Worm (Caenorhabditis elegans) whole organism, late embryonic: Measurements from ENCODE around the gene C42D4.13.
A peak's percentile ranks its signal among the peaks of the same experiment; 100 is the strongest.

Experiments
- C08G9.2 ChIP-seq: sonication (generic microtip); optimal IDR thresholded peaks from 2 replicates; lab custom pipeline; 2016; ENCODE audit warnings: mild to moderate bottlenecking, missing genetic modification characterization, moderate library complexity, missing compliant biosample characterization
- F13H6.1 ChIP-seq: sonication (generic microtip); optimal IDR thresholded peaks from 2 replicates; lab custom pipeline; 2016; ENCODE audit warnings: missing genetic modification characterization, missing compliant biosample characterization
- K02D7.2 ChIP-seq: sonication (generic microtip); optimal IDR thresholded peaks from 2 replicates; lab custom pipeline; 2017; ENCODE audit warnings: mild to moderate bottlenecking, missing genetic modification characterization, missing compliant biosample characterization
- K09A11.1 ChIP-seq: sonication (generic microtip); optimal IDR thresholded peaks from 2 replicates; lab custom pipeline; 2017; ENCODE audit warnings: antibody characterized with exemption, mild to moderate bottlenecking, missing genetic modification characterization, missing compliant biosample characterization; ENCODE audit not compliant: insufficient read depth
- Y22D7AL.16 ChIP-seq: sonication (generic microtip); optimal IDR thresholded peaks from 2 replicates; lab custom pipeline; 2016; ENCODE audit warnings: missing genetic modification characterization, missing compliant biosample characterization
- ahr-1 ChIP-seq: sonication (generic microtip); optimal IDR thresholded peaks from 2 replicates; lab custom pipeline; 2016; ENCODE audit warnings: missing genetic modification characterization, missing compliant biosample characterization
- ama-1 ChIP-seq: fragments of 150-350 bp; optimal IDR thresholded peaks from 2 replicates; lab custom pipeline; 2014
- ceh-14 ChIP-seq: sonication (generic microtip); optimal IDR thresholded peaks from 2 replicates; lab custom pipeline; 2016; ENCODE audit warnings: missing genotype, missing genetic modification characterization, missing compliant biosample characterization
- ceh-2 ChIP-seq: sonication (generic microtip); optimal IDR thresholded peaks from 2 replicates; lab custom pipeline; 2016; ENCODE audit warnings: missing genotype, missing genetic modification characterization, missing compliant biosample characterization
- ceh-22 ChIP-seq: sonication (generic microtip); optimal IDR thresholded peaks from 2 replicates; lab custom pipeline; 2017; ENCODE audit warnings: missing biosample characterization, missing genetic modification characterization
- ceh-24 ChIP-seq: sonication (generic microtip); optimal IDR thresholded peaks from 2 replicates; lab custom pipeline; 2016; ENCODE audit warnings: mild to moderate bottlenecking, missing genetic modification characterization, missing compliant biosample characterization
- ceh-30 ChIP-seq: fragments of 150-350 bp; optimal IDR thresholded peaks from 2 replicates; lab custom pipeline; 2014; ENCODE audit warnings: missing biosample characterization, missing genetic modification characterization
- ceh-31 ChIP-seq: sonication (generic microtip); optimal IDR thresholded peaks from 2 replicates; lab custom pipeline; 2016; ENCODE audit warnings: missing genetic modification characterization, missing compliant biosample characterization
- ceh-45 ChIP-seq: fragments of 200-800 bp; sonication (Bioruptor generic); IDR thresholded peaks from 2 replicates; pipeline ENCODE4 v1.3.6; 2022; ENCODE audit warnings: missing genetic modification reagents, missing genetic modification characterization, missing compliant biosample characterization
- ceh-48 ChIP-seq: sonication (generic microtip); optimal IDR thresholded peaks from 2 replicates; lab custom pipeline; 2016; ENCODE audit warnings: missing genetic modification characterization, inconsistent platforms, missing compliant biosample characterization
- che-1 ChIP-seq: sonication (generic microtip); optimal IDR thresholded peaks from 2 replicates; lab custom pipeline; 2016; ENCODE audit warnings: mild to moderate bottlenecking, missing genetic modification characterization, missing compliant biosample characterization
- elt-4 ChIP-seq: sonication (generic microtip); optimal IDR thresholded peaks from 2 replicates; lab custom pipeline; 2016; ENCODE audit warnings: missing genetic modification characterization, missing compliant biosample characterization
- ets-4 ChIP-seq: sonication (generic microtip); optimal IDR thresholded peaks from 2 replicates; lab custom pipeline; 2016; ENCODE audit warnings: missing genetic modification characterization, missing compliant biosample characterization
- eyg-1 ChIP-seq: sonication (generic microtip); optimal IDR thresholded peaks from 2 replicates; lab custom pipeline; 2016; ENCODE audit warnings: missing genotype, missing genetic modification characterization, missing compliant biosample characterization
- fax-1 ChIP-seq: sonication (generic microtip); optimal IDR thresholded peaks from 2 replicates; lab custom pipeline; 2016; ENCODE audit warnings: missing genotype, missing genetic modification characterization, missing compliant biosample characterization
- hlh-15 ChIP-seq: sonication (generic microtip); optimal IDR thresholded peaks from 2 replicates; lab custom pipeline; 2016; ENCODE audit warnings: missing genetic modification characterization, missing compliant biosample characterization
- hlh-30 ChIP-seq: sonication (generic microtip); optimal IDR thresholded peaks from 2 replicates; lab custom pipeline; 2017; ENCODE audit warnings: antibody characterized with exemption, missing genetic modification characterization, missing compliant biosample characterization; ENCODE audit not compliant: insufficient read depth
- hlh-6 ChIP-seq: sonication (generic microtip); optimal IDR thresholded peaks from 2 replicates; lab custom pipeline; 2016; ENCODE audit warnings: missing genotype, missing genetic modification characterization, missing compliant biosample characterization
- hlh-8 ChIP-seq: sonication (generic microtip); optimal IDR thresholded peaks from 2 replicates; lab custom pipeline; 2016; ENCODE audit warnings: missing genotype, missing genetic modification characterization, missing compliant biosample characterization
- madf-2 ChIP-seq: sonication (generic microtip); optimal IDR thresholded peaks from 2 replicates; lab custom pipeline; 2017; ENCODE audit warnings: missing genetic modification characterization, missing compliant biosample characterization
- mec-3 ChIP-seq: sonication (generic microtip); optimal IDR thresholded peaks from 2 replicates; lab custom pipeline; 2016; ENCODE audit warnings: borderline replicate concordance, missing genetic modification characterization, missing compliant biosample characterization
- nfya-1 ChIP-seq: sonication (generic microtip); optimal IDR thresholded peaks from 2 replicates; lab custom pipeline; 2017; ENCODE audit warnings: missing genetic modification characterization, mild to moderate bottlenecking, missing compliant biosample characterization, antibody characterized with exemption, moderate library complexity
- nhr-11 ChIP-seq: fragments of 150-350 bp; optimal IDR thresholded peaks from 2 replicates; lab custom pipeline; 2014; ENCODE audit warnings: missing biosample characterization, missing genetic modification characterization
- nhr-232 ChIP-seq: sonication (generic microtip); optimal IDR thresholded peaks from 2 replicates; lab custom pipeline; 2016; ENCODE audit warnings: missing genetic modification characterization, missing compliant biosample characterization
- pag-3 ChIP-seq: sonication (generic microtip); optimal IDR thresholded peaks from 2 replicates; lab custom pipeline; 2016; ENCODE audit warnings: missing compliant biosample characterization, missing genetic modification characterization, borderline replicate concordance
- pat-9 ChIP-seq: fragments of 200-800 bp; sonication (Bioruptor generic); optimal IDR thresholded peaks from 2 replicates; lab custom pipeline; 2018; ENCODE audit warnings: mild to moderate bottlenecking, missing genetic modification characterization, moderate library complexity, missing compliant biosample characterization
- pha-2 ChIP-seq: sonication (generic microtip); optimal IDR thresholded peaks from 2 replicates; lab custom pipeline; 2017; ENCODE audit warnings: mild to moderate bottlenecking, missing genetic modification characterization, missing compliant biosample characterization
- pha-4 ChIP-seq: fragments of 150-350 bp; optimal IDR thresholded peaks from 2 replicates; lab custom pipeline; 2018; ENCODE audit warnings: missing biosample characterization, missing genetic modification reagents, missing genetic modification characterization
- pqm-1 ChIP-seq: sonication (generic microtip); optimal IDR thresholded peaks from 2 replicates; lab custom pipeline; 2016; ENCODE audit warnings: missing genetic modification characterization, missing compliant biosample characterization
- pros-1 ChIP-seq: fragments of 150-350 bp; optimal IDR thresholded peaks from 2 replicates; lab custom pipeline; 2014; ENCODE audit warnings: missing biosample characterization, missing genetic modification reagents, missing genetic modification characterization
- ref-2 ChIP-seq: sonication (generic microtip); optimal IDR thresholded peaks from 2 replicates; lab custom pipeline; 2016; ENCODE audit warnings: missing genetic modification characterization, missing compliant biosample characterization
- rnt-1 ChIP-seq: sonication (generic microtip); optimal IDR thresholded peaks from 2 replicates; lab custom pipeline; 2016; ENCODE audit warnings: missing genetic modification characterization, missing compliant biosample characterization
- sdc-2 ChIP-seq: sonication (generic microtip); optimal IDR thresholded peaks from 2 replicates; lab custom pipeline; 2016; ENCODE audit warnings: missing genotype, missing genetic modification characterization, missing compliant biosample characterization
- sox-2 ChIP-seq: fragments of 200-800 bp; sonication (Bioruptor generic); IDR thresholded peaks from 2 replicates; pipeline ENCODE4 v1.3.6; 2022; ENCODE audit warnings: missing genetic modification reagents, missing genetic modification characterization, missing compliant biosample characterization
- tbx-2 ChIP-seq: sonication (generic microtip); optimal IDR thresholded peaks from 2 replicates; lab custom pipeline; 2016; ENCODE audit warnings: missing genetic modification characterization, missing compliant biosample characterization
- ttx-3 ChIP-seq: sonication (generic microtip); optimal IDR thresholded peaks from 2 replicates; lab custom pipeline; 2016; ENCODE audit warnings: missing genetic modification reagents, missing genetic modification characterization, missing compliant biosample characterization
- unc-3 ChIP-seq, 2 experiments: fragments of 200-800 bp in 1 of 2; sonication (Bioruptor generic) in 1 of 2; sonication (generic microtip) in 1 of 2; conservative IDR thresholded peaks in 1 of 2; optimal IDR thresholded peaks in 1 of 2; 2 replicates each; pipeline versions ENCODE4 v1.3.6 to Lab custom; 2016 to 2022; ENCODE audit warnings: missing compliant biosample characterization in 2 of 2, missing genetic modification characterization in 2 of 2, missing genetic modification reagents in 1 of 2
- unc-55 ChIP-seq: sonication (generic microtip); optimal IDR thresholded peaks from 2 replicates; lab custom pipeline; 2017; ENCODE audit warnings: missing biosample characterization, missing genetic modification reagents, missing genetic modification characterization
- unc-86 ChIP-seq: sonication (generic microtip); optimal IDR thresholded peaks from 2 replicates; lab custom pipeline; 2016; ENCODE audit warnings: missing genetic modification characterization, missing compliant biosample characterization
- zip-5 ChIP-seq: sonication (generic microtip); optimal IDR thresholded peaks from 2 replicates; lab custom pipeline; 2016; ENCODE audit warnings: missing genetic modification characterization, missing compliant biosample characterization

Gene C42D4.13

DNA sequence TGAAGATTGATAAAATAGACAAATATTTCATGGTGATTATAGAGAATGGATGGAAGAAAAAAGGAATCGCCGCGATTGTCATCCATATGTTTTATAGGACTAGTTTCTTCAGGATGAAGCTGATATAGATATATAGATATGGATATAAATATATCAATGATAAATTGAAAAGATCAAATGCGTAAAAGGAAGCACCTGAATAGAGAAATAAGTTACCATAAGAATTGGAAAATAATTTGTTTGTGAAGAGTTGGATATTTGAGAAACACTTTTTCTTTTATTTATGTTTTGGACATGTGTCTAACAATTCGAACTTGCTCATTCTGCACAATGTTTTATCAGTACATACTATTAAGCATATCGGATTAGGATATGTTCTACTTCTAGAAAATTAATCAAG is at the start of gene C42D4.13:
Gene C42D4.13 (minus strand): TSS at position 101 of the 400 bp plus-strand sequence.
- TF ChIP-seq fax-1 (tag; lab: Kevin White, UChicago), result no peak
- TF ChIP-seq tbx-2 (tag; lab: Kevin White, UChicago), result no peak
- no peak for TF ChIP-seq sdc-2 (tag; lab: Kevin White, UChicago)
- TF ChIP-seq ets-4, result no peak
- TF ChIP-seq ceh-30 (tag; lab: Kevin White, UChicago), result no peak
- no peak for TF ChIP-seq pha-4 (tag; lab: Kevin White, UChicago)
- no peak for TF ChIP-seq unc-3 (GFP tag; conservative IDR thresholded peaks at IDR 0.05; lab: Robert Waterston, UW)
- TF ChIP-seq unc-3 (tag; optimal IDR thresholded peaks at IDR 0.05; lab: Kevin White, UChicago), result no peak
- no peak for TF ChIP-seq hlh-15
- TF ChIP-seq nfya-1 (tag; lab: Kevin White, UChicago), result no peak
- no peak for TF ChIP-seq ceh-24
- no peak for TF ChIP-seq K02D7.2 (tag; lab: Kevin White, UChicago)
- TF ChIP-seq nhr-11 (tag; lab: Kevin White, UChicago), result no peak
- TF ChIP-seq ama-1 (lab: Kevin White, UChicago), result no peak
- TF ChIP-seq hlh-8 (tag; lab: Kevin White, UChicago), result no peak
- TF ChIP-seq ceh-48 (tag; lab: Kevin White, UChicago), result no peak
- TF ChIP-seq ceh-22 (tag; lab: Kevin White, UChicago), result no peak
- no peak for TF ChIP-seq ceh-31 (tag; lab: Kevin White, UChicago)

DNA sequence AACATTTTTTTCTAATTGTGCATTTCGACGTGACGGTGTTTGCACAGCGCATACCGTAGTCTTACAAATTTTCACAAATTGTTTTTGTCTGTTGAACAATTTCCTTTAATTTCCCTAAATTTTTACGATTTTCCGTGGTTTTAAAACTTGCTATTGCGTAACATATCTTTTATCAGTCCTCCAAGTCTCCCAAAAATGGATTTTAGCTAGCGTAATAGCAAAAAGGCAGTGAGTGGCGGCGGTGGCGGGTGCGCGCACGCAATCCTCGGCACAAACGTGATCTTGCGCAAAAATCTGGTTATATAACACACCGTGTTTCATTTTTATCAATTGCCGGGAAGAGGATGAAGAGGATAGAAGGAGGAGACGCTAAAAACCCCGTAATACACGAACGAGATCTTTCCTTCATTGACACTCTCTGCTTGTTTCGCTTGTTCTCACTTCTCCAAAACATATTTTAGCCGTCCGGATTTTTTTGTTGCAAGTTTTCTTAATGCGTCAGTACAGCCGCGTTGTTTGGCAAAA is 48.4 kb upstream of the C42D4.13 start:
- no peak for TF ChIP-seq rnt-1 (tag; lab: Kevin White, UChicago)
- no peak for TF ChIP-seq nfya-1 (tag; lab: Kevin White, UChicago)
- no peak for TF ChIP-seq unc-3 (GFP tag; conservative IDR thresholded peaks at IDR 0.05; lab: Robert Waterston, UW)
- TF ChIP-seq unc-3 (tag; optimal IDR thresholded peaks at IDR 0.05; lab: Kevin White, UChicago), result no peak
- no peak for TF ChIP-seq madf-2 (tag; lab: Kevin White, UChicago)
- TF ChIP-seq pqm-1, result no peak
- no peak for TF ChIP-seq F13H6.1 (tag; lab: Kevin White, UChicago)
- no peak for TF ChIP-seq ceh-14 (tag; lab: Kevin White, UChicago)
- no peak for TF ChIP-seq hlh-8 (tag; lab: Kevin White, UChicago)
- no peak for TF ChIP-seq zip-5 (tag; lab: Kevin White, UChicago)
- TF ChIP-seq hlh-15, result no peak
- no peak for TF ChIP-seq hlh-6
- TF ChIP-seq hlh-30, result no peak
- TF ChIP-seq K09A11.1 (tag; lab: Kevin White, UChicago), result no peak
- no peak for TF ChIP-seq ttx-3 (tag; lab: Kevin White, UChicago)
- no peak for TF ChIP-seq sox-2 (GFP tag; lab: Robert Waterston, UW)
- no peak for TF ChIP-seq elt-4 (tag; lab: Kevin White, UChicago)
- TF ChIP-seq ceh-2 (tag; lab: Kevin White, UChicago), result no peak
- TF ChIP-seq unc-55 (GFP tag; lab: Kevin White, UChicago), result no peak
- no peak for TF ChIP-seq unc-86
- TF ChIP-seq pag-3 (tag; lab: Kevin White, UChicago), result no peak

DNA sequence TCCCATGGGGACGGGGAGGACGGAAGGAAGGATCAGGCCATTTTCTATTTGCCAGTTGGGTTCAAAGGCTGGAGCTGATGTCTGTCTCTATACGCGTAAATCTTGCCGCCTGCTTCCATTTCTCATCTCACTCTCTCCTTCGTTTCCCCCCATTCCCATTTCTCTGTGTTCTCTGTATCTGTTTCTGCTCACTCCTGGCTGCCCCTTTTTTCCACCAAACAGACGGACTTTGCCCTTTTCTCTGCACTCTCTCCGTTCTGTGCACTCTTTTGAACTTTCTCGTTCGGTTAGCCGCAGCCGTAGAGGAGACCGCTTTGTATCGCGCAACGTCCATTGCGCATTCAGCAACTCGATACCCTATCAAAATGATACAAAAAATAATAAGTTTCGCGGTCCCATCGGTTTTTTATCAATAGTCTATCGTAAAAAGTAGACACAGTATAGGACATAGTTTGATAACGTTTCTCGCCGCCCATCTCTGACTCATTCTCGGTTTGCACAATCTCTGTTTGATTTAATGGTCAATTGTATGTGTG is 47.5 kb upstream of the C42D4.13 start:
- TF ChIP-seq Y22D7AL.16 (tag; lab: Kevin White, UChicago), result no peak
- peak; percentile 24 for TF ChIP-seq eyg-1 (tag; lab: Kevin White, UChicago)
- no peak for TF ChIP-seq zip-5 (tag; lab: Kevin White, UChicago)
- no peak for TF ChIP-seq fax-1 (tag; lab: Kevin White, UChicago)
- no peak for TF ChIP-seq ceh-24
- TF ChIP-seq pag-3 (tag; lab: Kevin White, UChicago), result no peak
- no peak for TF ChIP-seq K09A11.1 (tag; lab: Kevin White, UChicago)
- TF ChIP-seq pat-9 (tag; lab: Kevin White, UChicago), result no peak
- peak; percentile 28 for TF ChIP-seq ceh-30 (tag; lab: Kevin White, UChicago)
- no peak for TF ChIP-seq ceh-48 (tag; lab: Kevin White, UChicago)
- TF ChIP-seq nhr-232 (tag; lab: Kevin White, UChicago), result no peak
- TF ChIP-seq pha-2 (tag; lab: Kevin White, UChicago), result no peak
- TF ChIP-seq ref-2 (tag; lab: Kevin White, UChicago), result peak; percentile 45
- no peak for TF ChIP-seq pha-4 (tag; lab: Kevin White, UChicago)
- no peak for TF ChIP-seq ceh-45
- peak; percentile 45 for TF ChIP-seq C08G9.2 (tag; lab: Kevin White, UChicago)
- TF ChIP-seq nhr-11 (tag; lab: Kevin White, UChicago), result no peak
- TF ChIP-seq ceh-14 (tag; lab: Kevin White, UChicago), result peak; percentile 50
- TF ChIP-seq pros-1, result no peak
- peak; percentile 47 for TF ChIP-seq sdc-2 (tag; lab: Kevin White, UChicago)
- TF ChIP-seq F13H6.1 (tag; lab: Kevin White, UChicago), result peak; percentile 52
- TF ChIP-seq unc-86, result no peak
- no peak for TF ChIP-seq mec-3 (tag; lab: Kevin White, UChicago)
- no peak for TF ChIP-seq che-1 (tag; lab: Kevin White, UChicago)
- peak; percentile 12 for TF ChIP-seq ets-4
- peak; percentile 52 for TF ChIP-seq unc-55 (GFP tag; lab: Kevin White, UChicago)
- no peak for TF ChIP-seq ahr-1 (tag; lab: Kevin White, UChicago)
- TF ChIP-seq elt-4 (tag; lab: Kevin White, UChicago), result no peak
